Worm (Caenorhabditis elegans): Measurements from ENCODE around the gene srh-190.

DNA sequence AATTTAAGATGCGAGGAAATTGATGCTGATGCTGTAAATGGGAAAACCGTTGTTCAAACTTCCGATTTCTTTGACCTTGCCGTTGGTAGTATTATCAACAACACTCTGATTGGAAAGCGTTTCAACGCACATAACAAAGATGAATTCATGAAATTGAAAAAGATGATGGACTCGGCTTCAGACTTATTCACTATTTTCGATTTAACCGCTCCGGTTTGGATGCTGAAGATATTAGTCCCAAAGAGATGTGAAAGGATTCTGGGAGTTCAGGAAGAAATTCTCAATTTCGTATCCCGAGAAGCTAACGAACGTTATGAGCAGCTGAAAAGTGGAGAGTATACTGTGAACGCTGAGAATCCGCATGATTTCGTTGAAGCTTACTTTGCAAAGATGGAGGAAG lies 40.5 kb downstream of the srh-190 start:
- TF ChIP-seq C17E4.6 (GFP tag; IDR thresholded peaks at IDR 0.05) (no peak), sptf-2 (GFP tag; optimal IDR thresholded peaks at IDR 0.05) (no peak), hmg-20 (GFP tag; IDR thresholded peaks at IDR 0.05) (no peak)
